Worm (Caenorhabditis elegans): ENCODE measurements around the gene his-69.

Gene his-69

ce11 chrIII:4098751-4099150 lies 40.2 kb upstream of the his-69 start:
- TF ChIP-seq ama-1 (optimal IDR thresholded peaks at IDR 0.05), result peak; percentile 11
- no peak for TF ChIP-seq nhr-11 (tag; optimal IDR thresholded peaks at IDR 0.05)
- no peak for TF ChIP-seq elt-3 (tag; optimal IDR thresholded peaks at IDR 0.05)

DNA sequence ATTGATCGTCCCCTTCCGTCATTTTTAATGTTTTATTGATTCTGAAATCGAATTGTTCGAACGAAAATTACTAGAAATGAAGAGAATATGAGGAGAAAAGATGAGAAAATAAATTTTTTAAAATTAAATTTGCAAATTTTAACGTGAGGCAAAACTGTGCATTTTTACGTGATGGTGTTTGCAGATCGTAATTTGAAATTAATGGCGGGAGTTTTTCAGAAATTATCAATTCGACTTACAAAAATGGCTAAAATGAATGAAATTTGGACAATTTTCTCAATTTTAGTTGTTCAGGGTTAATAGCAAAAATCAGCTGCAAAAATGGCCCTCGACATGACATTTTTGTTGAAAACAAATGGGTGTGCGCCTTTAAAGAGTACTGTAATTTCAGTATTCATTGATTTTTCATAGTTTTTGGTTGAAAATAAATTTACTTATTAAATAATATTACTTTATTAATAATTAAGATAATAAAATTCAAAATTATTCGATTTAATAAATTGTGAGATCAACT lies 39.6 kb upstream of the his-69 start, which contains the start of gene rei-1:
rei-1 (minus strand) TSS at position 84 of the 514 bp plus-strand sequence.
- no peak for TF ChIP-seq nhr-21 (tag; optimal IDR thresholded peaks at IDR 0.05)

- TF ChIP-seq crh-2 (tag; optimal IDR thresholded peaks at IDR 0.05) (peak; percentile 24), sma-3 (GFP tag; optimal IDR thresholded peaks at IDR 0.05) (peak; percentile 67), ztf-4 (tag; optimal IDR thresholded peaks at IDR 0.05) (no peak), alr-1 (tag; optimal IDR thresholded peaks at IDR 0.05) (no peak), nhr-21 (tag; optimal IDR thresholded peaks at IDR 0.05) (peak; percentile 20), ama-1 (optimal IDR thresholded peaks at IDR 0.05) (peak; percentile 18), lin-39 (tag; optimal IDR thresholded peaks at IDR 0.05) (no peak), lsy-2 (tag; optimal IDR thresholded peaks at IDR 0.05) (peak in 1 of 2 experiments; percentile 4)
These were observed 37.9 kb upstream of the his-69 start for ce11 chrIII:4096370-4096842.

DNA sequence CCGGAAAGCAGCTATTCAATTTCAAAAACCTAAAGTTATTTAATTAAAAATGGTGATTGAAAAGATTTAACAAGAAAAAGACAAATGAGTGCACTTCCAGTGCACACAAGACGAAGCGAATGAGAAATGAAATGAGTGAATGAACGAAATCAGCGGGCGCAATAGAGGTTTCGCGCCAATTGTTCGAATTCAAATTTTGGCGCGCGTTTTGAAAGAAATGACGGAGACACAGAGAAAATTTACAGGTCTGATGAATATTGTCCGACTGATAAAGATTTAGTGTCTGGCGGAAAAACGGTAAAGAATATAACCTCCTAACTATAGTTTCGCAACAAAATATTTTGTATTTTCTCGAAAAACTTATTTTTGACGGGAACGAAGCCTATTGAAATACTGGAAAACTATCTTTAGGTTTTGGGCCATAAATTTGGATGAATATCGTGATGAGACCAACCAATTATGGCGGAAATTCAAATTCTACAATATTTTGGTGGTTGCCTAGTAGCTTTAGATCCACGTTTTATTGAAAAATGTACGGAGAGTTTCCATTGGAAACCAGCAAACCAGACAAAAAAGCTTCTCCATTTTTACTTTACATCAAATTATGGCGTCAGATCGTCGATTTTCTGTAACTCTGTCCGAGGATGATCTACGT lies 37.0 kb upstream of the his-69 start, which contains the start of gene C03C10.7:
C03C10.7 (plus strand) TSS at position 605 of the 655 bp plus-strand sequence.
- no peak for TF ChIP-seq aly-2 (tag; optimal IDR thresholded peaks at IDR 0.05)
- no peak for TF ChIP-seq ZK546.5 (tag; optimal IDR thresholded peaks at IDR 0.05)
- TF ChIP-seq lin-39 (tag; optimal IDR thresholded peaks at IDR 0.05), result no peak
- TF ChIP-seq unc-62 (GFP tag; optimal IDR thresholded peaks at IDR 0.05), result no peak
- TF ChIP-seq R02D3.7 (tag; optimal IDR thresholded peaks at IDR 0.05), result no peak
- no peak for TF ChIP-seq F13H6.1 (tag; optimal IDR thresholded peaks at IDR 0.05)
- no peak for TF ChIP-seq gmeb-1 (tag; optimal IDR thresholded peaks at IDR 0.05)
- TF ChIP-seq ztf-1 (GFP tag; conservative IDR thresholded peaks at IDR 0.05), result no peak
- TF ChIP-seq nhr-77 (tag; optimal IDR thresholded peaks at IDR 0.05), result no peak
- TF ChIP-seq elt-1 (tag; optimal IDR thresholded peaks at IDR 0.05), result no peak
- no peak for TF ChIP-seq sem-4 (tag; optimal IDR thresholded peaks at IDR 0.05)
- TF ChIP-seq ama-1 (optimal IDR thresholded peaks at IDR 0.05), result no peak

DNA sequence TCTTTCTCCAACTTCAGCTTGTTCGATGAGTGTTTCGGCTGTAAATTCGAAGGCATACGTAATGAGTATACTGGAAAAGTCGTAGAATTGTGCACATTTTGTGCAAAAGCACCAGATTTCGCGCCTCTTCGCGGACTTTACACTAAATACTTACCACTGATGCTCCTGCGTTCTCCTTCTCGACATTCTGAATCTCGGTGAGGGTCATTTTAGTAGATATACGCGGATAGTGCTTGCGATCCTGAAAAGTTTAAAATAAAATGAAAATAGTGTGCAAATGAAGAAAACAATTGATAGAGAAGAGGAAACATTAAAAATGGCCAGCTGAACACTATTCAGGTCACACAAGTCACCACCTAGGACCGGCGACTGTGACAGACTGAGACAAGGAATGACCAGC lies 36.1 kb upstream of the his-69 start, which contains the start of gene rnr-2:
rnr-2 (minus strand) TSS at position 241 of the 400 bp plus-strand sequence.
- TF ChIP-seq egl-27 (tag; optimal IDR thresholded peaks at IDR 0.05) (no peak), nhr-10 (tag; optimal IDR thresholded peaks at IDR 0.05) (no peak), ceh-16 (tag; optimal IDR thresholded peaks at IDR 0.05) (no peak), unc-39 (tag; optimal IDR thresholded peaks at IDR 0.05) (no peak), aly-2 (tag; optimal IDR thresholded peaks at IDR 0.05) (no peak), ztf-1 (GFP tag; conservative IDR thresholded peaks at IDR 0.05) (no peak), nhr-129 (tag; optimal IDR thresholded peaks at IDR 0.05) (peak; percentile 33), nhr-12 (tag; optimal IDR thresholded peaks at IDR 0.05) (no peak), lsy-2 (tag; optimal IDR thresholded peaks at IDR 0.05) (peak in 1 of 2 experiments; percentile 4), unc-55 (GFP tag; optimal IDR thresholded peaks at IDR 0.05) (peak; percentile 7), fos-1 (tag; optimal IDR thresholded peaks at IDR 0.05) (no peak), alr-1 (tag; optimal IDR thresholded peaks at IDR 0.05) (no peak), Y55F3AM.14 (GFP tag; optimal IDR thresholded peaks at IDR 0.05) (no peak), nhr-25 (tag; optimal IDR thresholded peaks at IDR 0.05) (no peak)

DNA sequence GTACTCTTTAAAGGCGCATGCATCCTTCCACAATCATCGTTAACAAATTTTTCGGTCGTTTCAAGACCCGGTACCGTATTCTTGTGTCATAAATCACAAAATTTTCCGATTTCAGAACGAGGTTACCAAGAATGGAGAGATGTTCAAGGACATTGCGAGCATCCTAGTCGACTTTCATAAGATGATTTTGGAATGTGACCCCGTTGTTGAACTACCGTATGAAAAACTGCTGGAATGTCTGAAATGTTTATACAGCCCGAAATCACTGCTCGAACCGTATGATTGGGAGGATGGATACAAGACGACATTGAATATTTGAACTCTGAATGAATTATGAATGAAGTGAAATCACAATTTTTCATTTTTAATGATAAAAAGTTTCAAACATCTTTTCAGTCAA lies 34.4 kb upstream of the his-69 start:
- TF ChIP-seq nhr-129 (tag; optimal IDR thresholded peaks at IDR 0.05), result no peak
- TF ChIP-seq elt-3 (tag; optimal IDR thresholded peaks at IDR 0.05), result no peak
- no peak for TF ChIP-seq F13H6.1 (tag; optimal IDR thresholded peaks at IDR 0.05)
- no peak for TF ChIP-seq sma-3 (GFP tag; optimal IDR thresholded peaks at IDR 0.05)
- no peak for TF ChIP-seq mbf-1 (tag; optimal IDR thresholded peaks at IDR 0.05)
